Worm (Caenorhabditis elegans) whole organism, young adult: ENCODE data around the gene mtrr-1.

Experiments used
- B0336.3 ChIP-seq: fragments of 200-800 bp; sonication (Bioruptor generic); IDR thresholded peaks from 2 replicates; pipeline ENCODE4 v1.3.6; 2022; ENCODE audit warnings: missing genetic modification characterization, missing compliant biosample characterization
- K12H6.12 ChIP-seq: fragments of 200-800 bp; sonication (Bioruptor generic); optimal IDR thresholded peaks from 2 replicates; lab custom pipeline; 2018; ENCODE audit warnings: mild to moderate bottlenecking, missing genetic modification characterization, missing compliant biosample characterization
- ama-1 ChIP-seq, 3 experiments: fragments of 150-350 bp in 1 of 3; sonication (generic microtip) in 2 of 3; optimal IDR thresholded peaks; 2 replicates each; lab custom pipeline; 2014 to 2018; ENCODE audit warnings: missing biosample characterization in 2 of 3, missing genetic modification characterization in 2 of 3, missing genetic modification reagents in 2 of 3
- chd-7 ChIP-seq: sonication (generic microtip); optimal IDR thresholded peaks from 2 replicates; lab custom pipeline; 2016; ENCODE audit warnings: mild to moderate bottlenecking, missing genetic modification characterization, moderate library complexity, missing compliant biosample characterization
- egl-44 ChIP-seq: fragments of 200-800 bp; sonication (Bioruptor generic); IDR thresholded peaks from 2 replicates; pipeline ENCODE4 v1.3.6; 2022; ENCODE audit warnings: missing genetic modification reagents, missing genetic modification characterization, missing compliant biosample characterization
- egrh-3 ChIP-seq: fragments of 200-800 bp; sonication (Bioruptor generic); IDR thresholded peaks from 2 replicates; pipeline ENCODE4 v1.3.6; 2022; ENCODE audit warnings: missing genetic modification reagents, missing genetic modification characterization, missing compliant biosample characterization
- mcd-1 ChIP-seq: fragments of 200-800 bp; sonication (Bioruptor generic); IDR thresholded peaks from 2 replicates; pipeline ENCODE4 v1.3.6; 2022; ENCODE audit warnings: missing genetic modification reagents, missing genetic modification characterization, missing compliant biosample characterization
- mes-4 ChIP-seq: sonication (generic microtip); optimal IDR thresholded peaks from 2 replicates; lab custom pipeline; 2016; ENCODE audit warnings: missing genotype, missing genetic modification characterization, missing compliant biosample characterization
- snpc-1.1 ChIP-seq: sonication (generic microtip); optimal IDR thresholded peaks from 2 replicates; lab custom pipeline; 2017; ENCODE audit warnings: missing genetic modification characterization, mild to moderate bottlenecking, missing compliant biosample characterization, antibody characterized with exemption, moderate library complexity, missing genotype, missing genetic modification reagents; ENCODE audit not compliant: insufficient read depth
- snpc-4 ChIP-seq, 5 experiments: fragments of 150-350 bp in 1 of 5; sonication (generic microtip) in 4 of 5; optimal IDR thresholded peaks; 2 replicates each; lab custom pipeline; 2014 to 2018; ENCODE audit warnings: missing genetic modification characterization in 5 of 5, missing biosample characterization in 3 of 5, antibody characterized with exemption in 2 of 5, mild to moderate bottlenecking in 2 of 5, missing compliant biosample characterization in 2 of 5, missing genotype in 2 of 5, moderate library complexity in 2 of 5, missing genetic modification reagents in 1 of 5
- unc-130 ChIP-seq: sonication (generic microtip); optimal IDR thresholded peaks from 2 replicates; lab custom pipeline; 2016; ENCODE audit warnings: missing genetic modification reagents, missing genetic modification characterization, missing compliant biosample characterization
- zim-3 ChIP-seq: sonication (generic microtip); optimal IDR thresholded peaks from 2 replicates; lab custom pipeline; 2017; ENCODE audit warnings: mild to moderate bottlenecking, missing genetic modification characterization, moderate library complexity, missing compliant biosample characterization
- ztf-26 ChIP-seq: sonication (generic microtip); optimal IDR thresholded peaks from 2 replicates; lab custom pipeline; 2017; ENCODE audit warnings: missing genetic modification characterization, missing compliant biosample characterization

ce11 chrII:9250422-9250821, 35.4 kb upstream of the mtrr-1 start, which contains the start of gene T26C5.4:
- TF ChIP-seq mes-4 (tag; lab: Kevin White, UChicago), result no peak
- no peak for TF ChIP-seq zim-3
- no peak for TF ChIP-seq K12H6.12
- no peak for TF ChIP-seq ztf-26 (tag; lab: Kevin White, UChicago)
- no peak for TF ChIP-seq B0336.3 (GFP tag; lab: Robert Waterston, UW)
- no peak for TF ChIP-seq egl-44 (GFP tag; lab: Robert Waterston, UW)
- TF ChIP-seq egrh-3 (GFP tag; lab: Robert Waterston, UW), result no peak
- no peak for TF ChIP-seq ama-1 (optimal IDR thresholded peaks at IDR 0.05; lab: Kevin White, UChicago)
- TF ChIP-seq ama-1 (GFP tag; optimal IDR thresholded peaks at IDR 0.05; lab: Kevin White, UChicago), result no peak
- TF ChIP-seq snpc-1.1 (tag; lab: Kevin White, UChicago), result no peak
- no peak for TF ChIP-seq snpc-4 (GFP tag; optimal IDR thresholded peaks at IDR 0.05; lab: Kevin White, UChicago)
- TF ChIP-seq snpc-4 (tag; optimal IDR thresholded peaks at IDR 0.05; lab: Kevin White, UChicago), result no peak
- no peak for TF ChIP-seq mcd-1
- no peak for TF ChIP-seq chd-7 (tag; lab: Kevin White, UChicago)
- TF ChIP-seq unc-130 (GFP tag; lab: Kevin White, UChicago), result no peak
